Fruit fly (Drosophila melanogaster) whole organism, embryonic: ENCODE data around the gene CG43448.

ENCODE experiments used
- Aef1 ChIP-seq: fragments of 200-800 bp; sonication (Bioruptor generic); IDR thresholded peaks from 3 replicates; pipeline ENCODE4 v1.3.6; 2022; ENCODE audit warnings: missing biosample characterization, missing genetic modification characterization
- Atf6 ChIP-seq: fragments of 200-800 bp; sonication (Bioruptor generic); IDR thresholded peaks from 2 replicates; pipeline ENCODE4 v1.3.6; 2022; ENCODE audit warnings: missing biosample characterization, missing genetic modification characterization
- CG10274 ChIP-seq: fragments of 200-800 bp; sonication (Bioruptor generic); optimal IDR thresholded peaks from 3 replicates; lab custom pipeline; 2017; ENCODE audit warnings: missing biosample characterization, mild to moderate bottlenecking, missing genetic modification characterization
- CG11504 ChIP-seq: fragments of 200-800 bp; sonication (Bioruptor generic); optimal IDR thresholded peaks from 3 replicates; lab custom pipeline; 2019; ENCODE audit warnings: missing biosample characterization, mild to moderate bottlenecking, missing genetic modification characterization, moderate library complexity
- CG16863 ChIP-seq: fragments of 200-800 bp; sonication (Bioruptor generic); optimal IDR thresholded peaks from 3 replicates; lab custom pipeline; 2016; ENCODE audit warnings: missing biosample characterization, missing genetic modification characterization
- CG1792 ChIP-seq: fragments of 200-800 bp; sonication (Bioruptor generic); optimal IDR thresholded peaks from 2 replicates; lab custom pipeline; 2016; ENCODE audit warnings: missing biosample characterization, missing genetic modification characterization
- CG2116 ChIP-seq: fragments of 200-800 bp; sonication (Bioruptor generic); optimal IDR thresholded peaks from 3 replicates; lab custom pipeline; 2018; ENCODE audit warnings: missing biosample characterization, mild to moderate bottlenecking, missing genetic modification characterization
- CG2199 ChIP-seq: fragments of 200-800 bp; sonication (Bioruptor generic); IDR thresholded peaks from 3 replicates; pipeline ENCODE4 v1.3.6; 2022; ENCODE audit warnings: missing biosample characterization, missing genetic modification characterization
- CG33213 ChIP-seq: fragments of 200-800 bp; sonication (Bioruptor generic); optimal IDR thresholded peaks from 3 replicates; lab custom pipeline; 2016; ENCODE audit warnings: missing biosample characterization, missing genetic modification characterization
- CG3407 ChIP-seq: fragments of 200-800 bp; sonication (Bioruptor generic); optimal IDR thresholded peaks from 2 replicates; lab custom pipeline; 2018; ENCODE audit warnings: missing biosample characterization, mild to moderate bottlenecking, missing genetic modification characterization
- CG34376 ChIP-seq: fragments of 200-800 bp; sonication (Bioruptor generic); optimal IDR thresholded peaks from 2 replicates; lab custom pipeline; 2018; ENCODE audit warnings: missing biosample characterization, mild to moderate bottlenecking, missing genetic modification characterization
- CG4360 ChIP-seq: fragments of 200-800 bp; sonication (Bioruptor generic); IDR thresholded peaks from 2 replicates; pipeline ENCODE4 v1.3.6; 2022; ENCODE audit warnings: missing biosample characterization, missing genetic modification characterization
- CG5180 ChIP-seq: fragments of 200-800 bp; sonication (Bioruptor generic); optimal IDR thresholded peaks from 3 replicates; lab custom pipeline; 2017; ENCODE audit warnings: missing biosample characterization, missing genetic modification characterization, mild to moderate bottlenecking, moderate library complexity, missing genetic modification reagents
- CG5953 ChIP-seq: fragments of 200-800 bp; sonication (Bioruptor generic); IDR thresholded peaks from 2 replicates; pipeline ENCODE4 v1.3.6; 2022; ENCODE audit warnings: missing biosample characterization, missing genetic modification characterization
- CG6175 ChIP-seq: fragments of 200-800 bp; sonication (Bioruptor generic); IDR thresholded peaks from 3 replicates; pipeline ENCODE4 v1.3.6; 2022; ENCODE audit warnings: missing biosample characterization, missing genetic modification characterization
- Doc2 ChIP-seq: fragments of 200-800 bp; sonication (Bioruptor generic); IDR thresholded peaks from 2 replicates; pipeline ENCODE4 v1.3.6; 2022; ENCODE audit warnings: missing biosample characterization, missing genetic modification characterization
- Eip74EF ChIP-seq, 2 experiments: fragments of 200-800 bp in 1 of 2; fragments of >200 bp in 1 of 2; sonication (Bioruptor generic) in 1 of 2; optimal IDR thresholded peaks; 2 replicates each; lab custom pipeline; 2017 to 2019; ENCODE audit warnings: missing biosample characterization in 2 of 2, missing genetic modification characterization in 2 of 2, mild to moderate bottlenecking in 1 of 2, moderate library complexity in 1 of 2
- Ets65A ChIP-seq: fragments of 200-800 bp; sonication (Bioruptor generic); peaks from one replicate; lab custom pipeline; 2016; ENCODE audit warnings: missing biosample characterization, missing genetic modification characterization
- GATAe ChIP-seq: fragments of 200-800 bp; sonication (Bioruptor generic); conservative IDR thresholded peaks from 2 replicates; pipeline ENCODE4 v1.3.6; 2022; ENCODE audit warnings: missing biosample characterization, missing genetic modification characterization
- H15 ChIP-seq: fragments of 200-800 bp; sonication (Bioruptor generic); IDR thresholded peaks from 3 replicates; pipeline ENCODE4 v1.3.6; 2022; ENCODE audit warnings: missing biosample characterization, missing genetic modification characterization
- HmgZ ChIP-seq: fragments of 200-800 bp; sonication (Bioruptor generic); optimal IDR thresholded peaks from 2 replicates; lab custom pipeline; 2018; ENCODE audit warnings: missing biosample characterization, mild to moderate bottlenecking, missing genetic modification characterization
- Med ChIP-seq: fragments of 200-800 bp; sonication (Bioruptor generic); peaks from one replicate; lab custom pipeline; 2016; ENCODE audit warnings: missing biosample characterization, missing genetic modification characterization, mild to moderate bottlenecking, inconsistent platforms, moderate library complexity
- NK7.1 ChIP-seq: fragments of 200-800 bp; sonication (Bioruptor generic); optimal IDR thresholded peaks from 3 replicates; lab custom pipeline; 2016; ENCODE audit warnings: missing biosample characterization, missing genetic modification characterization
- Nf-YA ChIP-seq: fragments of 200-800 bp; sonication (Bioruptor generic); IDR thresholded peaks from 2 replicates; pipeline ENCODE4 v1.3.6; 2022; ENCODE audit warnings: missing biosample characterization, missing genetic modification characterization
- Pdp1 ChIP-seq, 2 experiments: fragments of 200-800 bp; sonication (Bioruptor generic); optimal IDR thresholded peaks; 3 replicates each; lab custom pipeline; 2016; ENCODE audit warnings: missing biosample characterization in 2 of 2, missing genetic modification characterization in 2 of 2, mild to moderate bottlenecking in 1 of 2, moderate library complexity in 1 of 2
- Ravus ChIP-seq: fragments of 200-800 bp; sonication (Bioruptor generic); IDR thresholded peaks from 2 replicates; pipeline ENCODE4 v1.3.6; 2022; ENCODE audit warnings: missing biosample characterization, missing genetic modification characterization
- Trl ChIP-seq, 3 experiments: fragments of >200 bp in 2 of 3; fragments of 200-800 bp in 1 of 3; sonication (Bioruptor generic) in 1 of 3; optimal IDR thresholded peaks; 2 replicates in 1 of 3; 3 replicates in 2 of 3; lab custom pipeline; 2016 to 2017; ENCODE audit warnings: missing biosample characterization in 1 of 3, missing genetic modification characterization in 1 of 3
- Usf ChIP-seq: fragments of 200-800 bp; sonication (Bioruptor generic); optimal IDR thresholded peaks from 2 replicates; lab custom pipeline; 2017; ENCODE audit warnings: missing genotype, missing biosample characterization, missing genetic modification characterization
- Xbp1 ChIP-seq: fragments of 200-800 bp; sonication (Bioruptor generic); optimal IDR thresholded peaks from 3 replicates; lab custom pipeline; 2016; ENCODE audit warnings: missing biosample characterization, mild to moderate bottlenecking, missing genetic modification characterization
- Xrp1 ChIP-seq: fragments of 200-800 bp; sonication (Bioruptor generic); IDR thresholded peaks from 2 replicates; pipeline ENCODE4 v1.3.6; 2022; ENCODE audit warnings: missing biosample characterization, missing genetic modification characterization
- br ChIP-seq: fragments of >200 bp; optimal IDR thresholded peaks from 2 replicates; lab custom pipeline; 2017
- chm ChIP-seq: fragments of 200-800 bp; sonication (Bioruptor generic); IDR thresholded peaks from 2 replicates; pipeline ENCODE4 v1.3.6; 2022; ENCODE audit warnings: missing biosample characterization, missing genetic modification characterization
- crc ChIP-seq: fragments of 200-800 bp; sonication (Bioruptor generic); optimal IDR thresholded peaks from 2 replicates; lab custom pipeline; 2016; ENCODE audit warnings: missing biosample characterization, missing genetic modification characterization
- crol ChIP-seq: fragments of 200-800 bp; sonication (Bioruptor generic); IDR thresholded peaks from 2 replicates; pipeline ENCODE4 v1.3.6; 2022; ENCODE audit warnings: missing biosample characterization, missing genetic modification characterization
- exex ChIP-seq: fragments of 200-800 bp; sonication (Bioruptor generic); optimal IDR thresholded peaks from 4 replicates; lab custom pipeline; 2018; ENCODE audit warnings: missing biosample characterization, mild to moderate bottlenecking, missing genetic modification characterization, moderate library complexity
- fu2 ChIP-seq: fragments of 200-800 bp; sonication (Bioruptor generic); optimal IDR thresholded peaks from 2 replicates; lab custom pipeline; 2016; ENCODE audit warnings: missing biosample characterization, missing genetic modification characterization
- grn ChIP-seq: fragments of 200-800 bp; sonication (Bioruptor generic); optimal IDR thresholded peaks from 3 replicates; lab custom pipeline; 2017; ENCODE audit warnings: missing biosample characterization, missing genetic modification characterization
- gro ChIP-seq: fragments of 200-800 bp; sonication (Bioruptor generic); optimal IDR thresholded peaks from 2 replicates; lab custom pipeline; 2016; ENCODE audit warnings: missing biosample characterization, missing genetic modification characterization
- gsb ChIP-seq: fragments of 200-800 bp; sonication (Bioruptor generic); IDR thresholded peaks from 2 replicates; pipeline ENCODE4 v1.3.6; 2022; ENCODE audit warnings: missing biosample characterization, missing genetic modification characterization
- ham ChIP-seq: fragments of 200-800 bp; sonication (Bioruptor generic); IDR thresholded peaks from 2 replicates; pipeline ENCODE4 v1.3.6; 2022; ENCODE audit warnings: missing biosample characterization, missing genetic modification characterization
- her ChIP-seq: fragments of 200-800 bp; sonication (Bioruptor generic); optimal IDR thresholded peaks from 2 replicates; lab custom pipeline; 2016; ENCODE audit warnings: missing biosample characterization, missing genetic modification characterization
- lab ChIP-seq: fragments of 200-800 bp; sonication (Bioruptor generic); optimal IDR thresholded peaks from 3 replicates; lab custom pipeline; 2017; ENCODE audit warnings: missing biosample characterization, missing genetic modification characterization, mild to moderate bottlenecking, moderate library complexity, missing genetic modification reagents
- mam ChIP-seq: fragments of 200-800 bp; sonication (Bioruptor generic); optimal IDR thresholded peaks from 3 replicates; lab custom pipeline; 2016; ENCODE audit warnings: missing biosample characterization, missing genetic modification characterization
- nau ChIP-seq: fragments of 200-800 bp; sonication (Bioruptor generic); optimal IDR thresholded peaks from 3 replicates; lab custom pipeline; 2017; ENCODE audit warnings: missing biosample characterization, mild to moderate bottlenecking, missing genetic modification characterization, missing genetic modification reagents
- nerfin-1 ChIP-seq: fragments of 200-800 bp; sonication (Bioruptor generic); optimal IDR thresholded peaks from 3 replicates; lab custom pipeline; 2019; ENCODE audit warnings: missing biosample characterization, mild to moderate bottlenecking, missing genetic modification characterization, moderate library complexity
- pan ChIP-seq, 4 experiments: fragments of >200 bp in 3 of 4; fragments of 200-800 bp in 1 of 4; sonication (Bioruptor generic) in 1 of 4; optimal IDR thresholded peaks in 3 of 4; IDR thresholded peaks in 1 of 4; 2 replicates each; pipeline versions ENCODE4 v1.3.6 to Lab custom; 2017 to 2022; ENCODE audit warnings: missing biosample characterization in 2 of 4, missing genetic modification characterization in 2 of 4, mixed read lengths in 1 of 4
- pfk ChIP-seq: fragments of 200-800 bp; sonication (Bioruptor generic); optimal IDR thresholded peaks from 2 replicates; lab custom pipeline; 2018; ENCODE audit warnings: missing biosample characterization, mild to moderate bottlenecking, missing genetic modification characterization, moderate library complexity
- sd ChIP-seq: fragments of 200-800 bp; sonication (Bioruptor generic); optimal IDR thresholded peaks from 3 replicates; lab custom pipeline; 2018; ENCODE audit warnings: missing biosample characterization, mild to moderate bottlenecking, missing genetic modification characterization, moderate library complexity
- sug ChIP-seq: fragments of 200-800 bp; optimal IDR thresholded peaks from 2 replicates; lab custom pipeline; 2019; ENCODE audit warnings: missing biosample characterization, mild to moderate bottlenecking, missing genetic modification characterization, moderate library complexity
- toy ChIP-seq: fragments of 200-800 bp; sonication (Bioruptor generic); IDR thresholded peaks from 2 replicates; pipeline ENCODE4 v1.3.6; 2022; ENCODE audit warnings: missing biosample characterization, missing genetic modification characterization

The CG43448 gene

dm6 chr3R:30204004-30204603, 33.4 kb downstream of the CG43448 start:
- no peak for TF ChIP-seq mam (GFP tag; lab: Kevin White, UChicago)
- no peak for TF ChIP-seq Eip74EF (GFP tag; optimal IDR thresholded peaks at IDR 0.05; lab: Kevin White, UChicago)
- TF ChIP-seq Nf-YA (GFP tag; lab: Robert Waterston, UW) = no peak
- TF ChIP-seq CG33213 (GFP tag; lab: Kevin White, UChicago) = no peak
- 0 out of 2 replicates have a peak, but pooled peaks have one; percentile 11 for TF ChIP-seq CG5953
- TF ChIP-seq chm = no peak
- no peak for TF ChIP-seq Xbp1
- TF ChIP-seq fu2 (GFP tag; lab: Kevin White, UChicago) = no peak
- TF ChIP-seq CG34376 (GFP tag; lab: Kevin White, UChicago) = peak; percentile 18
- no peak for TF ChIP-seq toy (GFP tag; lab: Robert Waterston, UW)
- TF ChIP-seq gsb (GFP tag; lab: Robert Waterston, UW) = no peak
- TF ChIP-seq CG11504 = no peak
- TF ChIP-seq lab = no peak
- TF ChIP-seq her (GFP tag; lab: Kevin White, UChicago) = no peak
- 0 out of 2 replicates have a peak, but pooled peaks have one; percentile 7 for TF ChIP-seq CG4360 (GFP tag; lab: Robert Waterston, UW)
- no peak for TF ChIP-seq CG3407 (GFP tag; lab: Kevin White, UChicago)
- no peak for TF ChIP-seq CG1792 (GFP tag; lab: Kevin White, UChicago)
- no peak for TF ChIP-seq nerfin-1 (tag; lab: Kevin White, UChicago)
- no peak for TF ChIP-seq CG6175 (GFP tag; lab: Robert Waterston, UW)
- TF ChIP-seq crc = no peak
- TF ChIP-seq GATAe (GFP tag; lab: Robert Waterston, UW) = peak; percentile 79
- TF ChIP-seq CG2116 (GFP tag; lab: Kevin White, UChicago) = no peak
- TF ChIP-seq Pdp1 (GFP tag; optimal IDR thresholded peaks at IDR 0.05; lab: Kevin White, UChicago) = peak in 1 of 2 experiments; percentile 67
- TF ChIP-seq pfk (GFP tag; lab: Kevin White, UChicago) = no peak
- no peak for TF ChIP-seq Usf (GFP tag; lab: Kevin White, UChicago)
- TF ChIP-seq gro (GFP tag; lab: Kevin White, UChicago) = no peak
- TF ChIP-seq Ravus (GFP tag; lab: Robert Waterston, UW) = no peak
- TF ChIP-seq CG10274 (GFP tag; lab: Kevin White, UChicago) = no peak
- peak; percentile 35 for TF ChIP-seq exex (tag; lab: Kevin White, UChicago)
- no peak for TF ChIP-seq Doc2 (GFP tag; lab: Robert Waterston, UW)
- TF ChIP-seq ham (GFP tag; lab: Robert Waterston, UW) = no peak
- TF ChIP-seq CG5180 (GFP tag; lab: Kevin White, UChicago) = peak; percentile 33
- peak in 1 of 2 experiments; percentile 51 for TF ChIP-seq Trl (optimal IDR thresholded peaks at IDR 0.05; lab: Kevin White, UChicago)
- no peak for TF ChIP-seq Trl (GFP tag; optimal IDR thresholded peaks at IDR 0.05; lab: Kevin White, UChicago)
- TF ChIP-seq br (lab: Kevin White, UChicago) = no peak
- no peak for TF ChIP-seq nau
- peak; percentile 65 for TF ChIP-seq sug (tag; lab: Kevin White, UChicago)
- peak; percentile 16 for TF ChIP-seq HmgZ (tag; lab: Kevin White, UChicago)
- no peak for TF ChIP-seq NK7.1 (GFP tag; lab: Kevin White, UChicago)
- TF ChIP-seq sd = peak; percentile 70
- TF ChIP-seq pan (optimal IDR thresholded peaks at IDR 0.05; lab: Kevin White, UChicago) = no peak
- TF ChIP-seq pan (GFP tag; optimal IDR thresholded peaks at IDR 0.05 in 1 of 2, IDR thresholded peaks at IDR 0.05 in 1 of 2) = peak in 1 of 2 experiments; percentile 19
- TF ChIP-seq CG2199 (GFP tag; lab: Robert Waterston, UW) = peak; percentile 68; the same call in 1 of the 3 replicates
- TF ChIP-seq CG16863 = no peak
- no peak for TF ChIP-seq Ets65A (GFP tag; lab: Kevin White, UChicago)
- TF ChIP-seq Aef1 (GFP tag; lab: Robert Waterston, UW) = no peak
- no peak for TF ChIP-seq H15
- TF ChIP-seq Atf6 (GFP tag; lab: Robert Waterston, UW) = 0 out of 2 replicates have a peak, but pooled peaks have one; percentile 10
- TF ChIP-seq grn (GFP tag; lab: Kevin White, UChicago) = peak; percentile 94
- peak; percentile 79 for TF ChIP-seq Med (GFP tag; lab: Kevin White, UChicago)
- TF ChIP-seq crol (GFP tag; lab: Robert Waterston, UW) = peak; percentile 45; the same call in 1 of the 2 replicates
- no peak for TF ChIP-seq Xrp1 (GFP tag; lab: Robert Waterston, UW)
